Worm (Caenorhabditis elegans) whole organism, early embryonic: ENCODE results near the gene T25F10.1.

ENCODE experiments used
- B0310.2 ChIP-seq: sonication (generic microtip); optimal IDR thresholded peaks from 2 replicates; lab custom pipeline; 2016; ENCODE audit warnings: mild to moderate bottlenecking, missing genetic modification characterization, missing compliant biosample characterization
- F13C5.2 ChIP-seq: sonication (generic microtip); optimal IDR thresholded peaks from 2 replicates; lab custom pipeline; 2017; ENCODE audit warnings: mild to moderate bottlenecking, missing genetic modification characterization, inconsistent platforms, missing compliant biosample characterization
- aly-1 ChIP-seq: sonication (generic microtip); optimal IDR thresholded peaks from 2 replicates; lab custom pipeline; 2016; ENCODE audit warnings: missing genetic modification characterization, missing compliant biosample characterization
- ama-1 ChIP-seq: fragments of 150-350 bp; optimal IDR thresholded peaks from 2 replicates; lab custom pipeline; 2014
- ceh-13 ChIP-seq: fragments of 200-800 bp; sonication (Bioruptor generic); optimal IDR thresholded peaks from 2 replicates; lab custom pipeline; 2018; ENCODE audit warnings: mild to moderate bottlenecking, missing genetic modification characterization, missing compliant biosample characterization
- ceh-36 ChIP-seq: sonication (generic microtip); optimal IDR thresholded peaks from 2 replicates; lab custom pipeline; 2016; ENCODE audit warnings: missing genetic modification characterization, inconsistent platforms, missing compliant biosample characterization
- ets-7 ChIP-seq: sonication (generic microtip); optimal IDR thresholded peaks from 2 replicates; lab custom pipeline; 2016; ENCODE audit warnings: missing genotype, missing genetic modification characterization, missing compliant biosample characterization
- flt-1 ChIP-seq: fragments of 200-800 bp; sonication (Bioruptor generic); IDR thresholded peaks from 2 replicates; pipeline ENCODE4 v1.3.6; 2022; ENCODE audit warnings: missing genetic modification characterization, missing compliant biosample characterization
- hmbx-1 ChIP-seq: sonication (generic microtip); optimal IDR thresholded peaks from 2 replicates; lab custom pipeline; 2016; ENCODE audit warnings: mild to moderate bottlenecking, missing genetic modification characterization, missing compliant biosample characterization
- hmg-4 ChIP-seq: fragments of 200-800 bp; sonication (Bioruptor generic); optimal IDR thresholded peaks from 2 replicates; lab custom pipeline; 2018; ENCODE audit warnings: mild to moderate bottlenecking, missing genetic modification characterization, missing compliant biosample characterization
- hnd-1 ChIP-seq: sonication (generic microtip); optimal IDR thresholded peaks from 2 replicates; lab custom pipeline; 2016; ENCODE audit warnings: missing genetic modification characterization, missing compliant biosample characterization
- pes-1 ChIP-seq: fragments of 200-800 bp; sonication (Bioruptor generic); IDR thresholded peaks from 2 replicates; pipeline ENCODE4 v1.3.6; 2022; ENCODE audit warnings: missing genetic modification reagents, missing genetic modification characterization, missing compliant biosample characterization
- scrt-1 ChIP-seq: fragments of 200-800 bp; sonication (Bioruptor generic); IDR thresholded peaks from 2 replicates; pipeline ENCODE4 v1.3.6; 2022; ENCODE audit warnings: missing genetic modification characterization, missing compliant biosample characterization
- sea-1 ChIP-seq: fragments of 200-800 bp; sonication (Bioruptor generic); conservative IDR thresholded peaks from 2 replicates; pipeline ENCODE4 v1.3.6; 2022; ENCODE audit warnings: missing genetic modification characterization, missing compliant biosample characterization
- tbx-11 ChIP-seq: fragments of 200-800 bp; sonication (Bioruptor generic); IDR thresholded peaks from 2 replicates; pipeline ENCODE4 v1.3.6; 2022; ENCODE audit warnings: missing genetic modification characterization, missing compliant biosample characterization
- tbx-37 ChIP-seq: fragments of 200-800 bp; sonication (Bioruptor generic); conservative IDR thresholded peaks from 2 replicates; pipeline ENCODE4 v1.3.6; 2022; ENCODE audit warnings: missing genetic modification reagents, missing genetic modification characterization, missing compliant biosample characterization
- tra-4 ChIP-seq: sonication (generic microtip); optimal IDR thresholded peaks from 2 replicates; lab custom pipeline; 2017; ENCODE audit warnings: missing genetic modification characterization, missing compliant biosample characterization

The T25F10.1 gene

ce11 chrV:6773735-6774134 is 5.4 kb downstream of the T25F10.1 start, which contains the start of gene ZC404.16:
TSS of gene ZC404.16 (minus strand) at chrV:6773835.
- TF ChIP-seq ets-7: no peak
- TF ChIP-seq B0310.2: no peak
- TF ChIP-seq ama-1 (lab: Kevin White, UChicago): no peak
- no peak for TF ChIP-seq aly-1 (tag; lab: Kevin White, UChicago)

- no peak for TF ChIP-seq aly-1 (tag; lab: Kevin White, UChicago)
- TF ChIP-seq tra-4 (tag; lab: Kevin White, UChicago): no peak
- no peak for TF ChIP-seq pes-1 (GFP tag; lab: Robert Waterston, UW)
- no peak for TF ChIP-seq B0310.2
- TF ChIP-seq ama-1 (lab: Kevin White, UChicago): no peak
- no peak for TF ChIP-seq hmg-4 (GFP tag; lab: Kevin White, UChicago)
- TF ChIP-seq scrt-1 (GFP tag; lab: Robert Waterston, UW): no peak
- no peak for TF ChIP-seq hnd-1 (tag; lab: Kevin White, UChicago)
- no peak for TF ChIP-seq F13C5.2 (tag; lab: Kevin White, UChicago)
These were observed 7.4 kb downstream of the T25F10.1 start, which contains the start of gene srh-28 for ce11 chrV:6775708-6776107. TSS of gene srh-28 (minus strand) at chrV:6775808.

- no peak for TF ChIP-seq hmg-4 (GFP tag; lab: Kevin White, UChicago)
- TF ChIP-seq sea-1 (GFP tag; lab: Robert Waterston, UW): no peak
These were observed 10.2 kb downstream of the T25F10.1 start for ce11 chrV:6778457-6778856.

ce11 chrV:6780166-6780565 is 11.9 kb downstream of the T25F10.1 start, which contains the start of gene ZC404.15:
TSS of gene ZC404.15 (plus strand) at chrV:6780466.
- TF ChIP-seq ets-7 (no peak), F13C5.2 (tag; lab: Kevin White, UChicago) (no peak), hmbx-1 (no peak), pes-1 (GFP tag; lab: Robert Waterston, UW) (no peak), scrt-1 (GFP tag; lab: Robert Waterston, UW) (no peak), tbx-11 (GFP tag; lab: Robert Waterston, UW) (no peak), flt-1 (no peak), B0310.2 (no peak), hnd-1 (tag; lab: Kevin White, UChicago) (no peak), sea-1 (GFP tag; lab: Robert Waterston, UW) (no peak)

DNA sequence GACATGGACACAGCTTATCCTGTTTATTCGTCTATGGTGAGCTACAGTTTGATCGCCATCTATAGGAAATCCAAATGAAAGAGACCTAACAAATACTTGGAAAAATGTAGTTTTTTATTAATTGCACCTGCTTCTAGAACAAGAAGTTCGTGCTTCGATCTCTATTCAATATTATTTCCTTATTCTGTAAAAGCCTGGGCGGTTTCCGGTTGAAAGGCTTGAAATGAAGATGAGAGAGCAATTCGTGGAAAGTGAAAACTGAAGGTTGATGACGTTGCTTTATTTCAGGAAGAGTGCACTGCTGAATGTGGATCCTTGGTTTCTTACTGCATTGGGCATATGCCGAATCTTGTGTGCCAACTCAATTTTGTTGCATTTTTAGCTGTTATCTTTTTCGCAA is 12.4 kb downstream of the T25F10.1 start:
- no peak for TF ChIP-seq flt-1
- TF ChIP-seq aly-1 (tag; lab: Kevin White, UChicago): no peak
- no peak for TF ChIP-seq sea-1 (GFP tag; lab: Robert Waterston, UW)
- TF ChIP-seq tbx-37 (GFP tag; lab: Robert Waterston, UW): no peak
- TF ChIP-seq F13C5.2 (tag; lab: Kevin White, UChicago): no peak
- TF ChIP-seq ets-7: no peak
- no peak for TF ChIP-seq hnd-1 (tag; lab: Kevin White, UChicago)
- no peak for TF ChIP-seq pes-1 (GFP tag; lab: Robert Waterston, UW)
- no peak for TF ChIP-seq ama-1 (lab: Kevin White, UChicago)
- TF ChIP-seq tbx-11 (GFP tag; lab: Robert Waterston, UW): no peak
- no peak for TF ChIP-seq ceh-36 (tag; lab: Kevin White, UChicago)

DNA sequence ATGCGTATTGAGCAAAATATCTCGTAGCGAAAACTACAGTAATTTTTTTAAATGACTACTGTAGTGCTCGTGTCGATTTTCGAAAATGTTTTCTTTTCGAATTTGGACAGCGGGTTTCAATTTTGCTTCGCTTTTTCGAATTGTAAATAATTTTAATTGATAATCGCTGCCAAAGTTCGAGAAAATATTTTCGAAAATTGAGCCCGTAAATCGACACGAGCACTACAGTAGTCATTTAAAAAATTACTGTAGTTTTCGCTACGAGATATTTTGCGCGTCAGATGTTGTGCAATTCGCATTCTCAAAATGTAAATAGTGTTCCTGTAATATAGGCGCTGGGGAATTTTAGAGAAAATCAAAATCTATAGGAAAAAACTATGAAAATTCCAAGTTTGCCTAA is 14.0 kb downstream of the T25F10.1 start:
- no peak for TF ChIP-seq ceh-36 (tag; lab: Kevin White, UChicago)
- no peak for TF ChIP-seq pes-1 (GFP tag; lab: Robert Waterston, UW)
- no peak for TF ChIP-seq B0310.2
- no peak for TF ChIP-seq hmg-4 (GFP tag; lab: Kevin White, UChicago)
- no peak for TF ChIP-seq flt-1
- TF ChIP-seq hmbx-1: no peak
- TF ChIP-seq tbx-37 (GFP tag; lab: Robert Waterston, UW): no peak
- no peak for TF ChIP-seq hnd-1 (tag; lab: Kevin White, UChicago)
- TF ChIP-seq sea-1 (GFP tag; lab: Robert Waterston, UW): no peak
- TF ChIP-seq tbx-11 (GFP tag; lab: Robert Waterston, UW): no peak
- no peak for TF ChIP-seq F13C5.2 (tag; lab: Kevin White, UChicago)
- no peak for TF ChIP-seq tra-4 (tag; lab: Kevin White, UChicago)

ce11 chrV:6783044-6783625 is 14.8 kb downstream of the T25F10.1 start:
- TF ChIP-seq hmg-4 (GFP tag; lab: Kevin White, UChicago) (no peak), tbx-37 (GFP tag; lab: Robert Waterston, UW) (no peak), tbx-11 (GFP tag; lab: Robert Waterston, UW) (no peak), ceh-13 (GFP tag; lab: Kevin White, UChicago) (no peak), scrt-1 (GFP tag; lab: Robert Waterston, UW) (no peak), ceh-36 (tag; lab: Kevin White, UChicago) (no peak), hmbx-1 (no peak), B0310.2 (no peak), flt-1 (no peak), pes-1 (GFP tag; lab: Robert Waterston, UW) (no peak), tra-4 (tag; lab: Kevin White, UChicago) (no peak), ama-1 (lab: Kevin White, UChicago) (no peak), aly-1 (tag; lab: Kevin White, UChicago) (no peak), sea-1 (GFP tag; lab: Robert Waterston, UW) (no peak), ets-7 (no peak), hnd-1 (tag; lab: Kevin White, UChicago) (no peak)
